Worm (Caenorhabditis elegans): ENCODE results near the gene H21P03.10.

H21P03.10 gene

ce11 chrIV:11500421-11500820, at the start of gene H21P03.10:
Gene H21P03.10, plus strand, starts transcription at chrIV:11500721.
- TF ChIP-seq T22C8.4 (GFP tag; IDR thresholded peaks at IDR 0.05) (no peak), klf-2 (GFP tag; conservative IDR thresholded peaks at IDR 0.05) (no peak), med-1 (GFP tag; optimal IDR thresholded peaks at IDR 0.05; ENCODE audit: insufficient read depth) (no peak), cog-1 (tag; optimal IDR thresholded peaks at IDR 0.05) (no peak), ztf-23 (GFP tag; IDR thresholded peaks at IDR 0.05) (no peak), tab-1 (GFP tag; IDR thresholded peaks at IDR 0.05) (no peak), flt-1 (GFP tag; IDR thresholded peaks at IDR 0.05) (no peak), ztf-29 (GFP tag; IDR thresholded peaks at IDR 0.05) (no peak), ref-1 (GFP tag; conservative IDR thresholded peaks at IDR 0.05) (no peak)

- TF ChIP-seq klf-2 (GFP tag; conservative IDR thresholded peaks at IDR 0.05) (no peak), flt-1 (GFP tag; IDR thresholded peaks at IDR 0.05) (no peak), ztf-23 (GFP tag; IDR thresholded peaks at IDR 0.05) (no peak), T22C8.4 (GFP tag; IDR thresholded peaks at IDR 0.05) (no peak), med-1 (GFP tag; optimal IDR thresholded peaks at IDR 0.05; ENCODE audit: insufficient read depth) (no peak), ref-1 (GFP tag; conservative IDR thresholded peaks at IDR 0.05) (no peak), ztf-29 (GFP tag; IDR thresholded peaks at IDR 0.05) (no peak), tab-1 (GFP tag; IDR thresholded peaks at IDR 0.05) (no peak), cog-1 (tag; optimal IDR thresholded peaks at IDR 0.05) (no peak)
Observed at ce11 chrIV:11452928-11453327, 47.6 kb upstream of the H21P03.10 start.

- TF ChIP-seq ztf-29 (GFP tag; IDR thresholded peaks at IDR 0.05), result no peak
- TF ChIP-seq T22C8.4 (GFP tag; IDR thresholded peaks at IDR 0.05), result no peak
- TF ChIP-seq flt-1 (GFP tag; IDR thresholded peaks at IDR 0.05), result no peak
- TF ChIP-seq cog-1 (tag; optimal IDR thresholded peaks at IDR 0.05), result no peak
- TF ChIP-seq ref-1 (GFP tag; conservative IDR thresholded peaks at IDR 0.05), result no peak
- no peak for TF ChIP-seq klf-2 (GFP tag; conservative IDR thresholded peaks at IDR 0.05)
- TF ChIP-seq ztf-23 (GFP tag; IDR thresholded peaks at IDR 0.05), result no peak
- TF ChIP-seq med-1 (GFP tag; optimal IDR thresholded peaks at IDR 0.05; ENCODE audit: insufficient read depth), result no peak
- TF ChIP-seq tab-1 (GFP tag; IDR thresholded peaks at IDR 0.05), result no peak
Observed at ce11 chrIV:11455824-11456223, 44.7 kb upstream of the H21P03.10 start.

ce11 chrIV:11458700-11459263, 41.7 kb upstream of the H21P03.10 start:
- TF ChIP-seq flt-1 (GFP tag; IDR thresholded peaks at IDR 0.05) (no peak), klf-2 (GFP tag; conservative IDR thresholded peaks at IDR 0.05) (no peak), ztf-29 (GFP tag; IDR thresholded peaks at IDR 0.05) (no peak)

- TF ChIP-seq ztf-29 (GFP tag; IDR thresholded peaks at IDR 0.05) (no peak), klf-2 (GFP tag; conservative IDR thresholded peaks at IDR 0.05) (no peak), tab-1 (GFP tag; IDR thresholded peaks at IDR 0.05) (no peak), T22C8.4 (GFP tag; IDR thresholded peaks at IDR 0.05) (no peak), cog-1 (tag; optimal IDR thresholded peaks at IDR 0.05) (no peak), med-1 (GFP tag; optimal IDR thresholded peaks at IDR 0.05; ENCODE audit: insufficient read depth) (no peak), ref-1 (GFP tag; conservative IDR thresholded peaks at IDR 0.05) (no peak), ztf-23 (GFP tag; IDR thresholded peaks at IDR 0.05) (no peak), flt-1 (GFP tag; IDR thresholded peaks at IDR 0.05) (no peak)
Observed at ce11 chrIV:11459684-11460083, 40.8 kb upstream of the H21P03.10 start, which contains the start of gene npr-3. Gene npr-3, plus strand, starts transcription at chrIV:11459984.

ce11 chrIV:11461335-11461734, 39.2 kb upstream of the H21P03.10 start:
- TF ChIP-seq cog-1 (tag; optimal IDR thresholded peaks at IDR 0.05), result no peak
- TF ChIP-seq T22C8.4 (GFP tag; IDR thresholded peaks at IDR 0.05), result no peak
- TF ChIP-seq med-1 (GFP tag; optimal IDR thresholded peaks at IDR 0.05; ENCODE audit: insufficient read depth), result no peak
- no peak for TF ChIP-seq ztf-29 (GFP tag; IDR thresholded peaks at IDR 0.05)
- TF ChIP-seq flt-1 (GFP tag; IDR thresholded peaks at IDR 0.05), result no peak
- TF ChIP-seq ztf-23 (GFP tag; IDR thresholded peaks at IDR 0.05), result no peak
- TF ChIP-seq ref-1 (GFP tag; conservative IDR thresholded peaks at IDR 0.05), result no peak
- TF ChIP-seq tab-1 (GFP tag; IDR thresholded peaks at IDR 0.05), result no peak
- TF ChIP-seq klf-2 (GFP tag; conservative IDR thresholded peaks at IDR 0.05), result no peak

- TF ChIP-seq flt-1 (GFP tag; IDR thresholded peaks at IDR 0.05) (no peak), T22C8.4 (GFP tag; IDR thresholded peaks at IDR 0.05) (no peak), cog-1 (tag; optimal IDR thresholded peaks at IDR 0.05) (no peak), tab-1 (GFP tag; IDR thresholded peaks at IDR 0.05) (no peak), ztf-29 (GFP tag; IDR thresholded peaks at IDR 0.05) (no peak), ztf-23 (GFP tag; IDR thresholded peaks at IDR 0.05) (no peak), med-1 (GFP tag; optimal IDR thresholded peaks at IDR 0.05; ENCODE audit: insufficient read depth) (no peak), ref-1 (GFP tag; conservative IDR thresholded peaks at IDR 0.05) (no peak), klf-2 (GFP tag; conservative IDR thresholded peaks at IDR 0.05) (no peak)
Observed at ce11 chrIV:11465125-11465524, 35.4 kb upstream of the H21P03.10 start, which contains the start of gene C10C6.3. Gene C10C6.3, minus strand, starts transcription at chrIV:11465225.

- TF ChIP-seq ztf-29 (GFP tag; IDR thresholded peaks at IDR 0.05), result no peak
- no peak for TF ChIP-seq flt-1 (GFP tag; IDR thresholded peaks at IDR 0.05)
- TF ChIP-seq med-1 (GFP tag; optimal IDR thresholded peaks at IDR 0.05; ENCODE audit: insufficient read depth), result no peak
- no peak for TF ChIP-seq T22C8.4 (GFP tag; IDR thresholded peaks at IDR 0.05)
- TF ChIP-seq ref-1 (GFP tag; conservative IDR thresholded peaks at IDR 0.05), result no peak
- TF ChIP-seq klf-2 (GFP tag; conservative IDR thresholded peaks at IDR 0.05), result no peak
- TF ChIP-seq ztf-23 (GFP tag; IDR thresholded peaks at IDR 0.05), result no peak
- TF ChIP-seq tab-1 (GFP tag; IDR thresholded peaks at IDR 0.05), result no peak
- TF ChIP-seq cog-1 (tag; optimal IDR thresholded peaks at IDR 0.05), result no peak
Observed at ce11 chrIV:11467413-11467812, 33.1 kb upstream of the H21P03.10 start, which contains the start of gene C10C6.7. Gene C10C6.7, minus strand, starts transcription at chrIV:11467513.

- no peak for TF ChIP-seq ztf-23 (GFP tag; IDR thresholded peaks at IDR 0.05)
- no peak for TF ChIP-seq tab-1 (GFP tag; IDR thresholded peaks at IDR 0.05)
- no peak for TF ChIP-seq flt-1 (GFP tag; IDR thresholded peaks at IDR 0.05)
- TF ChIP-seq T22C8.4 (GFP tag; IDR thresholded peaks at IDR 0.05), result no peak
- no peak for TF ChIP-seq klf-2 (GFP tag; conservative IDR thresholded peaks at IDR 0.05)
- TF ChIP-seq ref-1 (GFP tag; conservative IDR thresholded peaks at IDR 0.05), result no peak
Observed at ce11 chrIV:11469698-11470591, 30.6 kb upstream of the H21P03.10 start, which contains the start of the genes C10C6.13 and wht-2. Gene C10C6.13, minus strand, starts transcription at chrIV:11469748. Gene wht-2, plus strand, starts transcription at chrIV:11470436.

All from whole organism, midembryonic.